Fruit fly (Drosophila melanogaster) whole organism, embryonic: ENCODE results near the gene NFAT.

Source experiments
- ATbp ChIP-seq: fragments of 200-800 bp; sonication (Bioruptor generic); optimal IDR thresholded peaks from 2 replicates; lab custom pipeline; 2017; ENCODE audit warnings: missing biosample characterization, mild to moderate bottlenecking, missing genetic modification characterization, missing genetic modification reagents
- Adf1 ChIP-seq: fragments of 200-800 bp; sonication (Bioruptor generic); IDR thresholded peaks from 2 replicates; pipeline ENCODE4 v1.3.6; 2022; ENCODE audit warnings: missing biosample characterization, missing genetic modification characterization
- Antp ChIP-seq: fragments of 200-800 bp; sonication (Bioruptor generic); optimal IDR thresholded peaks from 3 replicates; lab custom pipeline; 2016; ENCODE audit warnings: missing biosample characterization, missing genetic modification characterization
- Atf3 ChIP-seq: fragments of 200-800 bp; sonication (Bioruptor generic); optimal IDR thresholded peaks from 3 replicates; lab custom pipeline; 2016; ENCODE audit warnings: missing biosample characterization, missing genetic modification characterization
- B-H1 ChIP-seq: fragments of 200-800 bp; sonication (Bioruptor generic); IDR thresholded peaks from 3 replicates; pipeline ENCODE4 v1.3.6; 2022; ENCODE audit warnings: missing biosample characterization, missing genetic modification characterization
- CG10321 ChIP-seq: fragments of 200-800 bp; sonication (Bioruptor generic); IDR thresholded peaks from 2 replicates; pipeline ENCODE4 v1.3.6; 2022; ENCODE audit warnings: missing biosample characterization, missing genetic modification characterization
- CG12104 ChIP-seq: fragments of 200-800 bp; sonication (Bioruptor generic); optimal IDR thresholded peaks from 3 replicates; lab custom pipeline; 2016; ENCODE audit warnings: missing biosample characterization, missing genetic modification characterization
- CG12744 ChIP-seq: fragments of 200-800 bp; sonication (Bioruptor generic); optimal IDR thresholded peaks from 2 replicates; lab custom pipeline; 2016; ENCODE audit warnings: missing biosample characterization, missing genetic modification characterization
- CG14667 ChIP-seq: fragments of 200-800 bp; sonication (Bioruptor generic); IDR thresholded peaks from 2 replicates; pipeline ENCODE4 v1.3.6; 2022; ENCODE audit warnings: missing biosample characterization, missing genetic modification characterization
- CG14965 ChIP-seq: fragments of 200-800 bp; sonication (Bioruptor generic); optimal IDR thresholded peaks from 2 replicates; lab custom pipeline; 2016; ENCODE audit warnings: missing biosample characterization, missing genetic modification characterization, borderline replicate concordance
- CG1602 ChIP-seq: fragments of 200-800 bp; sonication (Bioruptor generic); optimal IDR thresholded peaks from 3 replicates; lab custom pipeline; 2016; ENCODE audit warnings: missing biosample characterization, missing genetic modification characterization
- CG16815 ChIP-seq: fragments of 200-800 bp; sonication (Bioruptor generic); optimal IDR thresholded peaks from 3 replicates; lab custom pipeline; 2017; ENCODE audit warnings: missing biosample characterization, mild to moderate bottlenecking, missing genetic modification characterization
- CG1832 ChIP-seq: fragments of 200-800 bp; sonication (Bioruptor generic); optimal IDR thresholded peaks from 2 replicates; lab custom pipeline; 2017; ENCODE audit warnings: missing biosample characterization, mild to moderate bottlenecking, missing genetic modification characterization, inconsistent platforms
- CG2199 ChIP-seq: fragments of 200-800 bp; sonication (Bioruptor generic); IDR thresholded peaks from 3 replicates; pipeline ENCODE4 v1.3.6; 2022; ENCODE audit warnings: missing biosample characterization, missing genetic modification characterization
- CG2202 ChIP-seq: fragments of 200-800 bp; sonication (Bioruptor generic); optimal IDR thresholded peaks from 2 replicates; lab custom pipeline; 2018; ENCODE audit warnings: missing biosample characterization, mild to moderate bottlenecking, missing genetic modification characterization
- CG2678 ChIP-seq: fragments of 200-800 bp; sonication (Bioruptor generic); optimal IDR thresholded peaks from 3 replicates; lab custom pipeline; 2019; ENCODE audit warnings: missing biosample characterization, mild to moderate bottlenecking, missing genetic modification characterization, moderate library complexity
- CG2889 ChIP-seq: fragments of 200-800 bp; sonication (Bioruptor generic); IDR thresholded peaks from 3 replicates; pipeline ENCODE4 v1.3.6; 2022; ENCODE audit warnings: missing biosample characterization, missing genetic modification characterization
- CG3163 ChIP-seq: fragments of 200-800 bp; sonication (Bioruptor generic); optimal IDR thresholded peaks from 3 replicates; lab custom pipeline; 2016; ENCODE audit warnings: missing biosample characterization, missing genetic modification characterization
- CG32532 ChIP-seq: fragments of 200-800 bp; sonication (Bioruptor generic); IDR thresholded peaks from 2 replicates; pipeline ENCODE4 v1.3.6; 2022; ENCODE audit warnings: missing biosample characterization, missing genetic modification characterization
- CG34376 ChIP-seq: fragments of 200-800 bp; sonication (Bioruptor generic); optimal IDR thresholded peaks from 2 replicates; lab custom pipeline; 2018; ENCODE audit warnings: missing biosample characterization, mild to moderate bottlenecking, missing genetic modification characterization
- CG42726 ChIP-seq: fragments of 200-800 bp; sonication (Bioruptor generic); IDR thresholded peaks from 2 replicates; pipeline ENCODE4 v1.3.6; 2022; ENCODE audit warnings: missing biosample characterization, missing genetic modification characterization; ENCODE audit not compliant: partially characterized antibody
- CG8089 ChIP-seq: fragments of 200-800 bp; sonication (Bioruptor generic); optimal IDR thresholded peaks from 3 replicates; lab custom pipeline; 2016; ENCODE audit warnings: missing biosample characterization, missing genetic modification characterization
- CG8281 ChIP-seq: fragments of 200-800 bp; sonication (Bioruptor generic); optimal IDR thresholded peaks from 2 replicates; lab custom pipeline; 2018; ENCODE audit warnings: missing biosample characterization, mild to moderate bottlenecking, missing genetic modification characterization, moderate library complexity
- CG9727 ChIP-seq: fragments of 200-800 bp; sonication (Bioruptor generic); optimal IDR thresholded peaks from 3 replicates; lab custom pipeline; 2017; ENCODE audit warnings: missing biosample characterization, mild to moderate bottlenecking, missing genetic modification characterization
- CrebB ChIP-seq: fragments of 200-800 bp; sonication (Bioruptor generic); optimal IDR thresholded peaks from 3 replicates; lab custom pipeline; 2018; ENCODE audit warnings: missing biosample characterization, mild to moderate bottlenecking, missing genetic modification characterization
- D19B ChIP-seq: fragments of 200-800 bp; sonication (Bioruptor generic); optimal IDR thresholded peaks from 2 replicates; lab custom pipeline; 2017; ENCODE audit warnings: missing biosample characterization, mild to moderate bottlenecking, missing genetic modification characterization
- Deaf1 ChIP-seq: fragments of 200-800 bp; optimal IDR thresholded peaks from 3 replicates; lab custom pipeline; 2019; ENCODE audit warnings: missing biosample characterization, mild to moderate bottlenecking, missing genetic modification characterization, moderate library complexity
- E2f2 ChIP-seq: fragments of 200-800 bp; sonication (Bioruptor generic); IDR thresholded peaks from 2 replicates; pipeline ENCODE4 v1.3.6; 2022; ENCODE audit warnings: missing biosample characterization, missing genetic modification characterization
- Gsc ChIP-seq: fragments of 200-800 bp; sonication (Bioruptor generic); IDR thresholded peaks from 2 replicates; pipeline ENCODE4 v1.3.6; 2022; ENCODE audit warnings: missing biosample characterization, missing genetic modification characterization
- HLH4C ChIP-seq: fragments of 200-800 bp; sonication (Bioruptor generic); IDR thresholded peaks from 3 replicates; pipeline ENCODE4 v1.3.6; 2022; ENCODE audit warnings: missing biosample characterization, missing genetic modification characterization; ENCODE audit not compliant: partially characterized antibody
- Med ChIP-seq: fragments of 200-800 bp; sonication (Bioruptor generic); peaks from one replicate; lab custom pipeline; 2016; ENCODE audit warnings: missing biosample characterization, missing genetic modification characterization, mild to moderate bottlenecking, inconsistent platforms, moderate library complexity
- Mes4 ChIP-seq: fragments of 200-800 bp; sonication (Bioruptor generic); optimal IDR thresholded peaks from 2 replicates; lab custom pipeline; 2016; ENCODE audit warnings: missing biosample characterization, missing genetic modification characterization
- Sin3A ChIP-seq: fragments of >200 bp; optimal IDR thresholded peaks from 2 replicates; lab custom pipeline; 2018
- ab ChIP-seq: fragments of 200-800 bp; sonication (Bioruptor generic); optimal IDR thresholded peaks from 2 replicates; lab custom pipeline; 2016; ENCODE audit warnings: missing biosample characterization, missing genetic modification characterization
- ase ChIP-seq: fragments of 200-800 bp; sonication (Bioruptor generic); IDR thresholded peaks from 3 replicates; pipeline ENCODE4 v1.3.6; 2022; ENCODE audit warnings: missing biosample characterization, missing genetic modification characterization
- bab2 ChIP-seq: fragments of 200-800 bp; sonication (Bioruptor generic); optimal IDR thresholded peaks from 2 replicates; lab custom pipeline; 2016; ENCODE audit warnings: missing biosample characterization, missing genetic modification characterization
- cas ChIP-seq: fragments of 200-800 bp; sonication (Bioruptor generic); IDR thresholded peaks from 2 replicates; pipeline ENCODE4 v1.3.6; 2022; ENCODE audit warnings: missing biosample characterization, missing genetic modification characterization
- croc ChIP-seq: fragments of 200-800 bp; sonication (Bioruptor generic); conservative IDR thresholded peaks from 3 replicates; pipeline ENCODE4 v1.3.6; 2022; ENCODE audit warnings: missing biosample characterization, missing genetic modification characterization
- crol ChIP-seq: fragments of 200-800 bp; sonication (Bioruptor generic); IDR thresholded peaks from 2 replicates; pipeline ENCODE4 v1.3.6; 2022; ENCODE audit warnings: missing biosample characterization, missing genetic modification characterization
- crp ChIP-seq, 2 experiments: fragments of 200-800 bp; sonication (Bioruptor generic); optimal IDR thresholded peaks; 2 replicates in 1 of 2; 3 replicates in 1 of 2; lab custom pipeline; 2017; ENCODE audit warnings: missing biosample characterization in 2 of 2, missing genetic modification characterization in 2 of 2, mild to moderate bottlenecking in 1 of 2, moderate library complexity in 1 of 2
- da ChIP-seq: fragments of 200-800 bp; sonication (Bioruptor generic); optimal IDR thresholded peaks from 2 replicates; lab custom pipeline; 2016; ENCODE audit warnings: missing biosample characterization, missing genetic modification characterization
- dysf ChIP-seq: fragments of 200-800 bp; sonication (Bioruptor generic); IDR thresholded peaks from 3 replicates; pipeline ENCODE4 v1.3.6; 2022; ENCODE audit warnings: missing biosample characterization, missing genetic modification characterization
- fd3F ChIP-seq: fragments of 200-800 bp; sonication (Bioruptor generic); optimal IDR thresholded peaks from 2 replicates; lab custom pipeline; 2018; ENCODE audit warnings: missing biosample characterization, mild to moderate bottlenecking, missing genetic modification characterization, moderate library complexity
- fru ChIP-seq: fragments of >200 bp; optimal IDR thresholded peaks from 2 replicates; lab custom pipeline; 2017
- ftz-f1 ChIP-seq: fragments of 200-800 bp; sonication (Bioruptor generic); optimal IDR thresholded peaks from 2 replicates; lab custom pipeline; 2016; ENCODE audit warnings: missing biosample characterization, missing genetic modification characterization
- grau ChIP-seq: fragments of 200-800 bp; optimal IDR thresholded peaks from 3 replicates; lab custom pipeline; 2019; ENCODE audit warnings: missing biosample characterization, mild to moderate bottlenecking, missing genetic modification characterization, moderate library complexity
- lov ChIP-seq, 2 experiments: fragments of 200-800 bp in 1 of 2; fragments of >200 bp in 1 of 2; sonication (Bioruptor generic) in 1 of 2; IDR thresholded peaks in 1 of 2; optimal IDR thresholded peaks in 1 of 2; 2 replicates in 1 of 2; 3 replicates in 1 of 2; pipeline versions ENCODE4 v1.3.6 to Lab custom; 2017 to 2022; ENCODE audit warnings: missing biosample characterization in 1 of 2, missing genetic modification characterization in 1 of 2
- pita ChIP-seq: fragments of 200-800 bp; sonication (Bioruptor generic); optimal IDR thresholded peaks from 2 replicates; lab custom pipeline; 2017; ENCODE audit warnings: missing biosample characterization, mild to moderate bottlenecking, missing genetic modification characterization
- pzg ChIP-seq: fragments of 200-800 bp; sonication (Bioruptor generic); optimal IDR thresholded peaks from 3 replicates; lab custom pipeline; 2018; ENCODE audit warnings: missing biosample characterization, mild to moderate bottlenecking, missing genetic modification characterization, moderate library complexity
- trem ChIP-seq: fragments of 200-800 bp; optimal IDR thresholded peaks from 3 replicates; lab custom pipeline; 2019; ENCODE audit warnings: missing biosample characterization, mild to moderate bottlenecking, missing genetic modification characterization, moderate library complexity
- tup ChIP-seq: fragments of 200-800 bp; sonication (Bioruptor generic); optimal IDR thresholded peaks from 2 replicates; lab custom pipeline; 2016; ENCODE audit warnings: missing biosample characterization, mild to moderate bottlenecking, missing genetic modification characterization, moderate library complexity

The NFAT gene

dm6 chrX:13669366-13669765 is 44.8 kb downstream of the NFAT start, which contains the start of gene CG15760 (continued):
- TF ChIP-seq B-H1 (GFP tag; lab: Robert Waterston, UW) (no peak), CG42726 (GFP tag; lab: Robert Waterston, UW) (no peak), crp (GFP tag; optimal IDR thresholded peaks at IDR 0.05; lab: Kevin White, UChicago) (peak in 1 of 2 experiments; percentile 72), CG32532 (GFP tag; lab: Robert Waterston, UW) (no peak), fd3F (GFP tag; lab: Kevin White, UChicago) (no peak), CG3163 (GFP tag; lab: Kevin White, UChicago) (no peak), CG9727 (GFP tag; lab: Kevin White, UChicago) (no peak), croc (GFP tag; lab: Robert Waterston, UW) (no peak), Antp (GFP tag; lab: Kevin White, UChicago) (peak; percentile 2), CG2202 (tag; lab: Kevin White, UChicago) (no peak), CG8089 (no peak), E2f2 (GFP tag; lab: Robert Waterston, UW) (0 out of 2 replicates have a peak, but pooled peaks have one; percentile 9), pzg (GFP tag; lab: Kevin White, UChicago) (peak; percentile 17), fru (no peak), CG34376 (GFP tag; lab: Kevin White, UChicago) (peak; percentile 29), trem (tag; lab: Kevin White, UChicago) (peak; percentile 17), CG2199 (no peak), lov (optimal IDR thresholded peaks at IDR 0.05; lab: Kevin White, UChicago) (no peak), lov (GFP tag; IDR thresholded peaks at IDR 0.05; lab: Robert Waterston, UW) (no peak), pita (no peak), CG12104 (no peak), Deaf1 (tag; lab: Kevin White, UChicago) (no peak), ftz-f1 (GFP tag; lab: Kevin White, UChicago) (no peak), CG14965 (GFP tag; lab: Kevin White, UChicago) (no peak), grau (tag; lab: Kevin White, UChicago) (no peak)
- TF ChIP-seq, all 482 proteins: peak for 26

DNA sequence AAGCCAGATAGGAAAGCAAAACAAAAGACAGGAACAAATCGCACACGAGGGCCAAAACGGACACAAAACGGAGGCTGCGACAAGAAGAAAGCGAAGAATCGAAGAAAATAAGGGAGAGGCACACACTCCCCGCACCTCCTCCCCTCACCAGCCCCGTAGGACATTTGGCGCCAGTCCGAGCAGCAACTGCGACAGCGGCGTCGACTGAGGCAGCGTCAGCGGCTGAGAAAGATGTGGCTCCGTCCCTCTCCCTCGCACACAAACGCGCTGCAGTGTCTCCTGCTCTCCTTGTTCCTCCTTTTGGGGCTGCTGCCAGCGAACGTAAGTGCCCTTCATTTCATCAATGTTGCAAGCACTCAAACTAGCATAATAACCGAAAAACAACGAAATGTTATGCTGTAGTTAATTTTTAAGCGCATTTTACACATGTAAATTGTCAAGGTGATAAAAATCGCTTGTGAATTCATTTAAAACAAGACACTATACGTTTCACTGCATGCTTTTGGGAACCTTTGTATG is 45.8 kb downstream of the NFAT start:
- TF ChIP-seq CG16815 (GFP tag; lab: Kevin White, UChicago) = no peak
- TF ChIP-seq ATbp (GFP tag; lab: Kevin White, UChicago) = no peak
- TF ChIP-seq CG14667 = no peak
- TF ChIP-seq bab2 (GFP tag; lab: Kevin White, UChicago) = no peak
- no peak for TF ChIP-seq CG12744
- TF ChIP-seq E2f2 (GFP tag; lab: Robert Waterston, UW) = no peak
- TF ChIP-seq Med (GFP tag; lab: Kevin White, UChicago) = peak; percentile 24
- TF ChIP-seq dysf (GFP tag; lab: Robert Waterston, UW) = no peak
- no peak for TF ChIP-seq Gsc (GFP tag; lab: Robert Waterston, UW)
- TF ChIP-seq CG1602 (GFP tag; lab: Kevin White, UChicago) = no peak
- no peak for TF ChIP-seq Mes4 (GFP tag; lab: Kevin White, UChicago)
- TF ChIP-seq CG10321 (GFP tag; lab: Robert Waterston, UW) = peak; percentile 39; the same call in 1 of the 2 replicates
- no peak for TF ChIP-seq CG2889 (GFP tag; lab: Robert Waterston, UW)
- TF ChIP-seq HLH4C (GFP tag; lab: Robert Waterston, UW) = no peak
- TF ChIP-seq Sin3A = no peak
- no peak for TF ChIP-seq cas (GFP tag; lab: Robert Waterston, UW)
- TF ChIP-seq crol (GFP tag; lab: Robert Waterston, UW) = peak; percentile 59; the same call in 1 of the 2 replicates
- no peak for TF ChIP-seq Atf3
- TF ChIP-seq CrebB = no peak
- no peak for TF ChIP-seq D19B (GFP tag; lab: Kevin White, UChicago)
- TF ChIP-seq da (GFP tag; lab: Kevin White, UChicago) = no peak
- peak; percentile 65 for TF ChIP-seq CG1832 (GFP tag; lab: Kevin White, UChicago)
- TF ChIP-seq tup = no peak
- TF ChIP-seq Adf1 (GFP tag; lab: Robert Waterston, UW) = peak; percentile 94
- TF ChIP-seq ase (GFP tag; lab: Robert Waterston, UW) = no peak
- no peak for TF ChIP-seq CG2678 (tag; lab: Kevin White, UChicago)
- peak; percentile 93 for TF ChIP-seq CG8281 (tag; lab: Kevin White, UChicago)
- TF ChIP-seq ab = no peak
